Worm (Caenorhabditis elegans): ENCODE results near the gene Y116F11B.7.

Y116F11B.7 gene

ce11 chrV:19848014-19848413 is at the start of gene Y116F11B.7:
TSS of gene Y116F11B.7 (plus strand) at chrV:19848314.
- no peak for TF ChIP-seq nhr-129 (tag; optimal IDR thresholded peaks at IDR 0.05)
- TF ChIP-seq elt-3 (tag; optimal IDR thresholded peaks at IDR 0.05) = no peak
- TF ChIP-seq crh-2 (tag; optimal IDR thresholded peaks at IDR 0.05) = no peak
- TF ChIP-seq nhr-237 (tag; optimal IDR thresholded peaks at IDR 0.05) = no peak

DNA sequence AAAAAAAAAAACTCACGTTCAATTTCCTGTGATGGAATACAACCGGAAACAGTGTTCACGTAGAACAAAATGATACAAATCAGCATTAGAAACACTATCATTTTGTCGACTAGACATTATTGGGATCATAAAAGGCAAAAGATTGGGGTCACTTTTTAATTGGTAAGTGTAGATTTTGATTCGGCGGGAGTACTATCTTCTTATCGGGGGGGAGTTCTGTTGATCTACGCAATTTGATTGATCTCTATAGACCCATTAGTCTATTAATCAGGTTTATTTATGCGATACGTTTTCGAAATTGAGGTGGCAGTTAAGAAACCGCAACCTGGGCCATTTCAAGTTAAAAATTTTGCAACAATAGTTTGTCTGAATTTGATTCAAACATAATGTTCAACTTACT is 47.1 kb upstream of the Y116F11B.7 start, which contains the start of gene Y116F11B.2:
Gene Y116F11B.2, minus strand, starts transcription at position 101 of the 400 bp plus-strand sequence.
- no peak for TF ChIP-seq nhr-10 (tag; optimal IDR thresholded peaks at IDR 0.05)
- TF ChIP-seq R02D3.7 (tag; optimal IDR thresholded peaks at IDR 0.05) = no peak
- no peak for TF ChIP-seq ceh-82 (tag; optimal IDR thresholded peaks at IDR 0.05)
- no peak for TF ChIP-seq elt-1 (tag; optimal IDR thresholded peaks at IDR 0.05)
- no peak for TF ChIP-seq gmeb-1 (tag; optimal IDR thresholded peaks at IDR 0.05)
- no peak for TF ChIP-seq lsy-2 (tag; optimal IDR thresholded peaks at IDR 0.05)
- TF ChIP-seq aly-2 (tag; optimal IDR thresholded peaks at IDR 0.05) = no peak
- no peak for TF ChIP-seq ztf-4 (tag; optimal IDR thresholded peaks at IDR 0.05)
- TF ChIP-seq snpc-4 (tag; optimal IDR thresholded peaks at IDR 0.05) = no peak
- TF ChIP-seq egl-27 (tag; optimal IDR thresholded peaks at IDR 0.05) = no peak
- TF ChIP-seq F13H6.1 (tag; optimal IDR thresholded peaks at IDR 0.05) = no peak
- no peak for TF ChIP-seq sma-9 (GFP tag; optimal IDR thresholded peaks at IDR 0.05)
- TF ChIP-seq sma-9 (tag; optimal IDR thresholded peaks at IDR 0.05) = no peak

- TF ChIP-seq ztf-11 (tag; optimal IDR thresholded peaks at IDR 0.05) (no peak), F13H6.1 (tag; optimal IDR thresholded peaks at IDR 0.05) (no peak), blmp-1 (tag; optimal IDR thresholded peaks at IDR 0.05; ENCODE audit: insufficient read depth) (no peak), lin-39 (tag; optimal IDR thresholded peaks at IDR 0.05) (no peak), ztf-1 (GFP tag; conservative IDR thresholded peaks at IDR 0.05) (no peak), ama-1 (optimal IDR thresholded peaks at IDR 0.05) (no peak), mbf-1 (tag; optimal IDR thresholded peaks at IDR 0.05) (no peak), peb-1 (tag; optimal IDR thresholded peaks at IDR 0.05) (no peak), mdl-1 (tag; optimal IDR thresholded peaks at IDR 0.05) (no peak), skn-1 (tag; optimal IDR thresholded peaks at IDR 0.05) (no peak), sem-4 (tag; optimal IDR thresholded peaks at IDR 0.05) (no peak), ceh-82 (tag; optimal IDR thresholded peaks at IDR 0.05) (no peak), egl-27 (tag; optimal IDR thresholded peaks at IDR 0.05) (no peak), ceh-16 (tag; optimal IDR thresholded peaks at IDR 0.05) (no peak), nhr-237 (tag; optimal IDR thresholded peaks at IDR 0.05) (no peak), nhr-10 (tag; optimal IDR thresholded peaks at IDR 0.05) (no peak), nhr-77 (tag; optimal IDR thresholded peaks at IDR 0.05) (no peak)
Measured at ce11 chrV:19802797-19803196, 45.3 kb upstream of the Y116F11B.7 start.

DNA sequence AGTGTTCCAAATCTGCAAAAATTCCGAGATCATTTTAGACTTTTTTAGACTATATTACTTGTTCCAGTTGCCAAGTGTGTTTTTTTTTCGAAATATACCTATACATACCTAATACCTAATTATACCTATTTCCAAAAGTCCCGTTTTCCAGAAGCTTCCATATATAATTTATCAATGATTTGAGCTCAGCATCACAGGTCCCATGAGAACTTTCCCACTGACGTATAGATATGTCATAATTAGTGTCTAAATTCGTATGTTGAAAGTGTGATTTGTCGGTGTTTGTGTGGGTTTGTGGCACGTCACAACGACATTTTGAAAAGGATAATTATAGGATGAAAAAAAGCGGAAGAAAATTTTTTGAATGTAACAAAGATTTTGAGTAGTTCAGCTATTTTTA is 42.6 kb upstream of the Y116F11B.7 start:
- TF ChIP-seq nhr-77 (tag; optimal IDR thresholded peaks at IDR 0.05) (no peak), unc-62 (GFP tag; optimal IDR thresholded peaks at IDR 0.05) (no peak), zag-1 (tag; optimal IDR thresholded peaks at IDR 0.05) (no peak), nhr-129 (tag; optimal IDR thresholded peaks at IDR 0.05) (no peak), lin-13 (GFP tag; optimal IDR thresholded peaks at IDR 0.05) (no peak), nhr-25 (tag; optimal IDR thresholded peaks at IDR 0.05) (no peak), ztf-1 (GFP tag; conservative IDR thresholded peaks at IDR 0.05) (no peak), mab-5 (tag; optimal IDR thresholded peaks at IDR 0.05) (no peak), skn-1 (tag; optimal IDR thresholded peaks at IDR 0.05) (no peak), ceh-16 (tag; optimal IDR thresholded peaks at IDR 0.05) (no peak), alr-1 (tag; optimal IDR thresholded peaks at IDR 0.05) (no peak), C34F6.9 (tag; optimal IDR thresholded peaks at IDR 0.05) (no peak), peb-1 (tag; optimal IDR thresholded peaks at IDR 0.05) (no peak), crh-2 (tag; optimal IDR thresholded peaks at IDR 0.05) (no peak), gmeb-1 (tag; optimal IDR thresholded peaks at IDR 0.05) (no peak), nhr-237 (tag; optimal IDR thresholded peaks at IDR 0.05) (no peak), nhr-23 (tag; optimal IDR thresholded peaks at IDR 0.05) (no peak), fos-1 (tag; optimal IDR thresholded peaks at IDR 0.05) (no peak), egl-27 (tag; optimal IDR thresholded peaks at IDR 0.05) (no peak)

Measured in whole organism, L2 larva.